Fruit fly (Drosophila melanogaster) whole organism, embryonic: ENCODE measurements around the gene CG3919.

Experiments used
- ATbp ChIP-seq: fragments of 200-800 bp; sonication (Bioruptor generic); optimal IDR thresholded peaks from 2 replicates; lab custom pipeline; 2017; ENCODE audit warnings: missing biosample characterization, mild to moderate bottlenecking, missing genetic modification characterization, missing genetic modification reagents
- Abd-B ChIP-seq: fragments of 200-800 bp; sonication (Bioruptor generic); optimal IDR thresholded peaks from 2 replicates; lab custom pipeline; 2018; ENCODE audit warnings: missing biosample characterization, mild to moderate bottlenecking, missing genetic modification characterization, moderate library complexity
- B-H1 ChIP-seq: fragments of 200-800 bp; sonication (Bioruptor generic); IDR thresholded peaks from 3 replicates; pipeline ENCODE4 v1.3.6; 2022; ENCODE audit warnings: missing biosample characterization, missing genetic modification characterization
- Bteb2 ChIP-seq: fragments of 200-800 bp; sonication (Bioruptor generic); optimal IDR thresholded peaks from 2 replicates; lab custom pipeline; 2016; ENCODE audit warnings: missing biosample characterization, missing genetic modification characterization
- CG11696 ChIP-seq: fragments of 200-800 bp; sonication (Bioruptor generic); IDR thresholded peaks from 2 replicates; pipeline ENCODE4 v1.3.6; 2022; ENCODE audit warnings: missing biosample characterization, missing genetic modification characterization
- CG1233 ChIP-seq: fragments of 200-800 bp; sonication (Bioruptor generic); optimal IDR thresholded peaks from 4 replicates; lab custom pipeline; 2018; ENCODE audit warnings: missing biosample characterization, mild to moderate bottlenecking, missing genetic modification characterization
- CG15601 ChIP-seq: fragments of 200-800 bp; sonication (Bioruptor generic); optimal IDR thresholded peaks from 3 replicates; lab custom pipeline; 2019; ENCODE audit warnings: missing biosample characterization, mild to moderate bottlenecking, missing genetic modification characterization, moderate library complexity
- CG16863 ChIP-seq: fragments of 200-800 bp; sonication (Bioruptor generic); optimal IDR thresholded peaks from 3 replicates; lab custom pipeline; 2016; ENCODE audit warnings: missing biosample characterization, missing genetic modification characterization
- CG17359 ChIP-seq: fragments of 200-800 bp; sonication (Bioruptor generic); optimal IDR thresholded peaks from 3 replicates; lab custom pipeline; 2018; ENCODE audit warnings: missing biosample characterization, mild to moderate bottlenecking, missing genetic modification characterization, moderate library complexity
- CG17568 ChIP-seq: fragments of 200-800 bp; sonication (Bioruptor generic); optimal IDR thresholded peaks from 2 replicates; lab custom pipeline; 2018; ENCODE audit warnings: missing biosample characterization, mild to moderate bottlenecking, missing genetic modification characterization, moderate library complexity
- CG1832 ChIP-seq: fragments of 200-800 bp; sonication (Bioruptor generic); optimal IDR thresholded peaks from 2 replicates; lab custom pipeline; 2017; ENCODE audit warnings: missing biosample characterization, mild to moderate bottlenecking, missing genetic modification characterization, inconsistent platforms
- CG2875 ChIP-seq: fragments of 200-800 bp; sonication (Bioruptor generic); optimal IDR thresholded peaks from 2 replicates; lab custom pipeline; 2017; ENCODE audit warnings: missing biosample characterization, mild to moderate bottlenecking, missing genetic modification characterization, missing genetic modification reagents
- CG30431 ChIP-seq: fragments of 200-800 bp; sonication (Bioruptor generic); optimal IDR thresholded peaks from 2 replicates; lab custom pipeline; 2017; ENCODE audit warnings: missing biosample characterization, missing genetic modification characterization
- CG3065 ChIP-seq: fragments of 200-800 bp; sonication (Bioruptor generic); optimal IDR thresholded peaks from 2 replicates; lab custom pipeline; 2016; ENCODE audit warnings: missing biosample characterization, missing genetic modification characterization
- CG31224 ChIP-seq: fragments of 200-800 bp; sonication (Bioruptor generic); IDR thresholded peaks from 2 replicates; pipeline ENCODE4 v1.3.6; 2022; ENCODE audit warnings: missing biosample characterization, missing genetic modification characterization
- CG42726 ChIP-seq: fragments of 200-800 bp; sonication (Bioruptor generic); IDR thresholded peaks from 2 replicates; pipeline ENCODE4 v1.3.6; 2022; ENCODE audit warnings: missing biosample characterization, missing genetic modification characterization; ENCODE audit not compliant: partially characterized antibody
- CG4328 ChIP-seq: fragments of 200-800 bp; sonication (Bioruptor generic); optimal IDR thresholded peaks from 3 replicates; lab custom pipeline; 2017; ENCODE audit warnings: missing biosample characterization, missing genetic modification reagents, missing genetic modification characterization
- CG6654 ChIP-seq: fragments of 200-800 bp; sonication (Bioruptor generic); optimal IDR thresholded peaks from 2 replicates; lab custom pipeline; 2017; ENCODE audit warnings: missing biosample characterization, mild to moderate bottlenecking, missing genetic modification characterization
- CG9437 ChIP-seq: fragments of 200-800 bp; sonication (Bioruptor generic); optimal IDR thresholded peaks from 2 replicates; lab custom pipeline; 2018; ENCODE audit warnings: missing biosample characterization, mild to moderate bottlenecking, missing genetic modification characterization
- Dbx ChIP-seq: fragments of 200-800 bp; sonication (Bioruptor generic); IDR thresholded peaks from 3 replicates; pipeline ENCODE4 v1.3.6; 2022; ENCODE audit warnings: missing biosample characterization, missing genetic modification characterization
- Dref ChIP-seq: fragments of 200-800 bp; sonication (Bioruptor generic); IDR thresholded peaks from 2 replicates; pipeline ENCODE4 v1.3.6; 2022; ENCODE audit warnings: missing biosample characterization, missing genetic modification characterization
- Ets97D ChIP-seq: fragments of 200-800 bp; sonication (Bioruptor generic); optimal IDR thresholded peaks from 3 replicates; lab custom pipeline; 2016; ENCODE audit warnings: missing biosample characterization, missing genetic modification characterization
- Fer3 ChIP-seq: fragments of 200-800 bp; sonication (Bioruptor generic); optimal IDR thresholded peaks from 2 replicates; lab custom pipeline; 2018; ENCODE audit warnings: missing biosample characterization, mild to moderate bottlenecking, missing genetic modification characterization, moderate library complexity
- HLHmδ ChIP-seq: fragments of 200-800 bp; sonication (Bioruptor generic); optimal IDR thresholded peaks from 2 replicates; lab custom pipeline; 2018; ENCODE audit warnings: missing biosample characterization, mild to moderate bottlenecking, missing genetic modification characterization, moderate library complexity
- Jarid2 ChIP-seq: fragments of 200-800 bp; sonication (Bioruptor generic); optimal IDR thresholded peaks from 3 replicates; lab custom pipeline; 2017; ENCODE audit warnings: mild to moderate bottlenecking, missing biosample characterization, missing genetic modification reagents, missing genetic modification characterization
- Mad ChIP-seq: fragments of 200-800 bp; sonication (Bioruptor generic); optimal IDR thresholded peaks from 2 replicates; lab custom pipeline; 2016; ENCODE audit warnings: missing biosample characterization, missing genetic modification characterization
- Oli ChIP-seq: fragments of 200-800 bp; sonication (Bioruptor generic); optimal IDR thresholded peaks from 2 replicates; lab custom pipeline; 2018; ENCODE audit warnings: missing biosample characterization, mild to moderate bottlenecking, missing genetic modification characterization, moderate library complexity
- Opbp ChIP-seq: fragments of 200-800 bp; sonication (Bioruptor generic); IDR thresholded peaks from 3 replicates; pipeline ENCODE4 v1.3.6; 2022; ENCODE audit warnings: missing biosample characterization, missing genetic modification characterization; ENCODE audit not compliant: partially characterized antibody
- Pdp1 ChIP-seq, 2 experiments: fragments of 200-800 bp; sonication (Bioruptor generic); optimal IDR thresholded peaks; 3 replicates each; lab custom pipeline; 2016; ENCODE audit warnings: missing biosample characterization in 2 of 2, missing genetic modification characterization in 2 of 2, mild to moderate bottlenecking in 1 of 2, moderate library complexity in 1 of 2
- Ptx1 ChIP-seq: fragments of 200-800 bp; sonication (Bioruptor generic); IDR thresholded peaks from 2 replicates; pipeline ENCODE4 v1.3.6; 2022; ENCODE audit warnings: missing biosample characterization, missing genetic modification characterization
- Sry-β ChIP-seq: fragments of 200-800 bp; sonication (Bioruptor generic); optimal IDR thresholded peaks from 2 replicates; lab custom pipeline; 2018; ENCODE audit warnings: missing biosample characterization, mild to moderate bottlenecking, missing genetic modification characterization, moderate library complexity
- Vsx1 ChIP-seq: fragments of 200-800 bp; sonication (Bioruptor generic); optimal IDR thresholded peaks from 2 replicates; lab custom pipeline; 2017; ENCODE audit warnings: missing biosample characterization, mild to moderate bottlenecking, missing genetic modification characterization, missing genetic modification reagents
- da ChIP-seq: fragments of 200-800 bp; sonication (Bioruptor generic); optimal IDR thresholded peaks from 2 replicates; lab custom pipeline; 2016; ENCODE audit warnings: missing biosample characterization, missing genetic modification characterization
- danr ChIP-seq: fragments of 200-800 bp; sonication (Bioruptor generic); IDR thresholded peaks from 2 replicates; pipeline ENCODE4 v1.3.6; 2022; ENCODE audit warnings: missing biosample characterization, missing genetic modification characterization
- dati ChIP-seq: fragments of 200-800 bp; sonication (Bioruptor generic); IDR thresholded peaks from 2 replicates; pipeline ENCODE4 v1.3.6; 2022; ENCODE audit warnings: missing biosample characterization, missing genetic modification characterization
- disco-r ChIP-seq: fragments of 200-800 bp; sonication (Bioruptor generic); optimal IDR thresholded peaks from 2 replicates; lab custom pipeline; 2016; ENCODE audit warnings: missing biosample characterization, missing genetic modification characterization
- dm ChIP-seq: fragments of 200-800 bp; sonication (Bioruptor generic); optimal IDR thresholded peaks from 3 replicates; lab custom pipeline; 2016; ENCODE audit warnings: missing biosample characterization, missing genetic modification characterization
- exex ChIP-seq: fragments of 200-800 bp; sonication (Bioruptor generic); optimal IDR thresholded peaks from 4 replicates; lab custom pipeline; 2018; ENCODE audit warnings: missing biosample characterization, mild to moderate bottlenecking, missing genetic modification characterization, moderate library complexity
- gem ChIP-seq: fragments of 200-800 bp; sonication (Bioruptor generic); optimal IDR thresholded peaks from 2 replicates; lab custom pipeline; 2019; ENCODE audit warnings: missing biosample characterization, mild to moderate bottlenecking, missing genetic modification characterization, moderate library complexity
- jumu ChIP-seq: fragments of 200-800 bp; sonication (Bioruptor generic); optimal IDR thresholded peaks from 3 replicates; lab custom pipeline; 2016; ENCODE audit warnings: missing biosample characterization, missing genetic modification characterization
- lmd ChIP-seq: fragments of 200-800 bp; sonication (Bioruptor generic); IDR thresholded peaks from 2 replicates; pipeline ENCODE4 v1.3.6; 2022; ENCODE audit warnings: missing biosample characterization, missing genetic modification characterization
- pan ChIP-seq, 4 experiments: fragments of >200 bp in 3 of 4; fragments of 200-800 bp in 1 of 4; sonication (Bioruptor generic) in 1 of 4; optimal IDR thresholded peaks in 3 of 4; IDR thresholded peaks in 1 of 4; 2 replicates each; pipeline versions ENCODE4 v1.3.6 to Lab custom; 2017 to 2022; ENCODE audit warnings: missing biosample characterization in 2 of 4, missing genetic modification characterization in 2 of 4, mixed read lengths in 1 of 4
- pita ChIP-seq: fragments of 200-800 bp; sonication (Bioruptor generic); optimal IDR thresholded peaks from 2 replicates; lab custom pipeline; 2017; ENCODE audit warnings: missing biosample characterization, mild to moderate bottlenecking, missing genetic modification characterization
- salm ChIP-seq: fragments of 200-800 bp; sonication (Bioruptor generic); optimal IDR thresholded peaks from 2 replicates; lab custom pipeline; 2018; ENCODE audit warnings: missing biosample characterization, mild to moderate bottlenecking, missing genetic modification characterization
- slou ChIP-seq: fragments of 200-800 bp; sonication (Bioruptor generic); optimal IDR thresholded peaks from 3 replicates; lab custom pipeline; 2016; ENCODE audit warnings: missing biosample characterization, missing genetic modification characterization
- ssp ChIP-seq: fragments of 200-800 bp; sonication (Bioruptor generic); IDR thresholded peaks from 2 replicates; pipeline ENCODE4 v1.3.6; 2022; ENCODE audit warnings: missing biosample characterization, missing genetic modification characterization
- stc ChIP-seq: fragments of 200-800 bp; sonication (Bioruptor generic); IDR thresholded peaks from 2 replicates; pipeline ENCODE4 v1.3.6; 2022; ENCODE audit warnings: missing biosample characterization, missing genetic modification characterization
- sug ChIP-seq: fragments of 200-800 bp; optimal IDR thresholded peaks from 2 replicates; lab custom pipeline; 2019; ENCODE audit warnings: missing biosample characterization, mild to moderate bottlenecking, missing genetic modification characterization, moderate library complexity
- tin ChIP-seq: fragments of 200-800 bp; sonication (Bioruptor generic); optimal IDR thresholded peaks from 3 replicates; lab custom pipeline; 2016; ENCODE audit warnings: missing biosample characterization, missing genetic modification characterization
- vnd ChIP-seq: fragments of 200-800 bp; sonication (Bioruptor generic); IDR thresholded peaks from 3 replicates; pipeline ENCODE4 v1.3.6; 2022; ENCODE audit warnings: missing biosample characterization, missing genetic modification characterization; ENCODE audit not compliant: partially characterized antibody

Gene CG3919

dm6 chr3L:14366124-14366523 lies 44.3 kb upstream of the CG3919 start (continued):
- TF ChIP-seq Dref (no peak), Oli (tag; lab: Kevin White, UChicago) (peak; percentile 34), ssp (GFP tag; lab: Robert Waterston, UW) (no peak), Ptx1 (peak; percentile 27; the same call in 1 of the 2 replicates), vnd (no peak), danr (no peak), CG2875 (GFP tag; lab: Kevin White, UChicago) (peak; percentile 83), disco-r (GFP tag; lab: Kevin White, UChicago) (no peak), CG4328 (GFP tag; lab: Kevin White, UChicago) (peak; percentile 64), CG31224 (GFP tag; lab: Robert Waterston, UW) (no peak), pita (GFP tag; lab: Kevin White, UChicago) (no peak), da (GFP tag; lab: Kevin White, UChicago) (no peak), CG42726 (GFP tag; lab: Robert Waterston, UW) (no peak), tin (no peak), CG6654 (no peak), CG11696 (GFP tag; lab: Robert Waterston, UW) (no peak), dm (no peak), B-H1 (GFP tag; lab: Robert Waterston, UW) (no peak), Fer3 (tag; lab: Kevin White, UChicago) (peak; percentile 12), HLHmδ (GFP tag; lab: Kevin White, UChicago) (peak; percentile 10), ATbp (GFP tag; lab: Kevin White, UChicago) (peak; percentile 89), stc (GFP tag; lab: Robert Waterston, UW) (peak; percentile 46; the same call in 1 of the 2 replicates), exex (tag; lab: Kevin White, UChicago) (peak; percentile 41), CG30431 (no peak), jumu (GFP tag; lab: Kevin White, UChicago) (no peak), Opbp (GFP tag; lab: Robert Waterston, UW) (no peak), CG16863 (peak; percentile 32), CG17359 (peak; percentile 55), slou (GFP tag; lab: Kevin White, UChicago) (no peak), Ets97D (GFP tag; lab: Kevin White, UChicago) (no peak), Jarid2 (GFP tag; lab: Kevin White, UChicago) (peak; percentile 15), CG1233 (GFP tag; lab: Kevin White, UChicago) (peak; percentile 61), CG15601 (tag; lab: Kevin White, UChicago) (peak; percentile 91), Vsx1 (peak; percentile 91), dati (GFP tag; lab: Robert Waterston, UW) (no peak), CG3065 (GFP tag; lab: Kevin White, UChicago) (no peak), salm (tag; lab: Kevin White, UChicago) (peak; percentile 77), lmd (GFP tag; lab: Robert Waterston, UW) (no peak), sug (peak; percentile 68), CG9437 (no peak), gem (peak; percentile 56), Abd-B (GFP tag; lab: Kevin White, UChicago) (no peak), pan (optimal IDR thresholded peaks at IDR 0.05; lab: Kevin White, UChicago) (no peak), pan (GFP tag; optimal IDR thresholded peaks at IDR 0.05 in 1 of 2, IDR thresholded peaks at IDR 0.05 in 1 of 2) (peak in 1 of 2 experiments; percentile 70), Dbx (GFP tag; lab: Robert Waterston, UW) (no peak), Bteb2 (GFP tag; lab: Kevin White, UChicago) (no peak), Mad (GFP tag; lab: Kevin White, UChicago) (no peak), CG1832 (no peak), Sry-β (peak; percentile 49), Pdp1 (GFP tag; optimal IDR thresholded peaks at IDR 0.05; lab: Kevin White, UChicago) (peak in 1 of 2 experiments; percentile 48), CG17568 (GFP tag; lab: Kevin White, UChicago) (peak; percentile 85)
